Fruit fly (Drosophila melanogaster) whole organism, embryonic: ENCODE results near the gene ImpE1.

Experiments used
- Abd-B ChIP-seq: fragments of 200-800 bp; sonication (Bioruptor generic); optimal IDR thresholded peaks from 2 replicates; lab custom pipeline; 2018; ENCODE audit warnings: missing biosample characterization, mild to moderate bottlenecking, missing genetic modification characterization, moderate library complexity
- Adf1 ChIP-seq: fragments of 200-800 bp; sonication (Bioruptor generic); IDR thresholded peaks from 2 replicates; pipeline ENCODE4 v1.3.6; 2022; ENCODE audit warnings: missing biosample characterization, missing genetic modification characterization
- Asciz ChIP-seq: fragments of 200-800 bp; sonication (Bioruptor generic); optimal IDR thresholded peaks from 2 replicates; lab custom pipeline; 2017; ENCODE audit warnings: missing biosample characterization, mild to moderate bottlenecking, missing genetic modification characterization, missing genetic modification reagents
- B-H2 ChIP-seq: fragments of 200-800 bp; sonication (Bioruptor generic); optimal IDR thresholded peaks from 2 replicates; lab custom pipeline; 2018; ENCODE audit warnings: missing biosample characterization, mild to moderate bottlenecking, missing genetic modification characterization
- CG11456 ChIP-seq: fragments of 200-800 bp; sonication (Bioruptor generic); IDR thresholded peaks from 3 replicates; pipeline ENCODE4 v1.3.6; 2022; ENCODE audit warnings: missing biosample characterization, missing genetic modification characterization
- CG12942 ChIP-seq: fragments of 200-800 bp; sonication (Bioruptor generic); optimal IDR thresholded peaks from 3 replicates; lab custom pipeline; 2016; ENCODE audit warnings: missing biosample characterization, missing genetic modification characterization
- CG13775 ChIP-seq: fragments of 200-800 bp; sonication (Bioruptor generic); optimal IDR thresholded peaks from 3 replicates; lab custom pipeline; 2017; ENCODE audit warnings: missing biosample characterization, mild to moderate bottlenecking, missing genetic modification characterization
- CG16779 ChIP-seq: fragments of 200-800 bp; sonication (Bioruptor generic); IDR thresholded peaks from 2 replicates; pipeline ENCODE4 v1.3.6; 2022; ENCODE audit warnings: missing biosample characterization, missing genetic modification characterization
- CG17359 ChIP-seq: fragments of 200-800 bp; sonication (Bioruptor generic); optimal IDR thresholded peaks from 3 replicates; lab custom pipeline; 2018; ENCODE audit warnings: missing biosample characterization, mild to moderate bottlenecking, missing genetic modification characterization, moderate library complexity
- CG2712 ChIP-seq: fragments of 200-800 bp; optimal IDR thresholded peaks from 3 replicates; lab custom pipeline; 2019; ENCODE audit warnings: missing biosample characterization, mild to moderate bottlenecking, missing genetic modification characterization, moderate library complexity
- CG2875 ChIP-seq: fragments of 200-800 bp; sonication (Bioruptor generic); optimal IDR thresholded peaks from 2 replicates; lab custom pipeline; 2017; ENCODE audit warnings: missing biosample characterization, mild to moderate bottlenecking, missing genetic modification characterization, missing genetic modification reagents
- CG34422 ChIP-seq: fragments of 200-800 bp; sonication (Bioruptor generic); IDR thresholded peaks from 3 replicates; pipeline ENCODE4 v1.3.6; 2022; ENCODE audit warnings: missing biosample characterization, missing genetic modification characterization
- CG4282 ChIP-seq: fragments of 200-800 bp; sonication (Bioruptor generic); optimal IDR thresholded peaks from 2 replicates; lab custom pipeline; 2016; ENCODE audit warnings: missing biosample characterization, missing genetic modification characterization
- CG4360 ChIP-seq: fragments of 200-800 bp; sonication (Bioruptor generic); IDR thresholded peaks from 2 replicates; pipeline ENCODE4 v1.3.6; 2022; ENCODE audit warnings: missing biosample characterization, missing genetic modification characterization
- CG4617 ChIP-seq: fragments of 200-800 bp; sonication (Bioruptor generic); optimal IDR thresholded peaks from 3 replicates; lab custom pipeline; 2016; ENCODE audit warnings: missing biosample characterization, missing genetic modification characterization, borderline replicate concordance
- CG4707 ChIP-seq: fragments of 200-800 bp; sonication (Bioruptor generic); optimal IDR thresholded peaks from 2 replicates; lab custom pipeline; 2018; ENCODE audit warnings: missing biosample characterization, mild to moderate bottlenecking, missing genetic modification characterization, moderate library complexity
- CG5180 ChIP-seq: fragments of 200-800 bp; sonication (Bioruptor generic); optimal IDR thresholded peaks from 3 replicates; lab custom pipeline; 2017; ENCODE audit warnings: missing biosample characterization, missing genetic modification characterization, mild to moderate bottlenecking, moderate library complexity, missing genetic modification reagents
- CG6272 ChIP-seq: fragments of 200-800 bp; sonication (Bioruptor generic); IDR thresholded peaks from 2 replicates; pipeline ENCODE4 v1.3.6; 2022; ENCODE audit warnings: missing biosample characterization, missing genetic modification characterization
- D ChIP-seq, 2 experiments: fragments of 200-800 bp in 1 of 2; fragments of >200 bp in 1 of 2; sonication (Bioruptor generic) in 1 of 2; optimal IDR thresholded peaks; 2 replicates in 1 of 2; 3 replicates in 1 of 2; lab custom pipeline; 2017; ENCODE audit warnings: mild to moderate bottlenecking in 1 of 2, missing biosample characterization in 1 of 2, missing genetic modification characterization in 1 of 2, missing genetic modification reagents in 1 of 2
- Dad ChIP-seq: fragments of 200-800 bp; sonication (Bioruptor generic); optimal IDR thresholded peaks from 3 replicates; lab custom pipeline; 2016; ENCODE audit warnings: missing biosample characterization, missing genetic modification characterization
- Dek ChIP-seq: fragments of 200-800 bp; sonication (Bioruptor generic); optimal IDR thresholded peaks from 3 replicates; lab custom pipeline; 2019; ENCODE audit warnings: missing biosample characterization, mild to moderate bottlenecking, missing genetic modification characterization, moderate library complexity
- Dp ChIP-seq: fragments of 200-800 bp; sonication (Bioruptor generic); optimal IDR thresholded peaks from 2 replicates; lab custom pipeline; 2018; ENCODE audit warnings: missing biosample characterization, mild to moderate bottlenecking, missing genetic modification characterization, moderate library complexity
- Ets97D ChIP-seq: fragments of 200-800 bp; sonication (Bioruptor generic); optimal IDR thresholded peaks from 3 replicates; lab custom pipeline; 2016; ENCODE audit warnings: missing biosample characterization, missing genetic modification characterization
- H15 ChIP-seq: fragments of 200-800 bp; sonication (Bioruptor generic); IDR thresholded peaks from 3 replicates; pipeline ENCODE4 v1.3.6; 2022; ENCODE audit warnings: missing biosample characterization, missing genetic modification characterization
- Hr51 ChIP-seq, 2 experiments: fragments of 200-800 bp; sonication (Bioruptor generic); optimal IDR thresholded peaks; 2 replicates in 1 of 2; 3 replicates in 1 of 2; lab custom pipeline; 2016 to 2018; ENCODE audit warnings: missing biosample characterization in 2 of 2, missing genetic modification characterization in 2 of 2, mild to moderate bottlenecking in 1 of 2, moderate library complexity in 1 of 2
- Hr78 ChIP-seq, 2 experiments: fragments of 200-800 bp in 1 of 2; fragments of >200 bp in 1 of 2; sonication (Bioruptor generic) in 1 of 2; optimal IDR thresholded peaks; 2 replicates each; lab custom pipeline; 2017 to 2019; ENCODE audit warnings: missing biosample characterization in 2 of 2, missing genetic modification characterization in 2 of 2, mild to moderate bottlenecking in 1 of 2, moderate library complexity in 1 of 2
- Mrtf ChIP-seq: fragments of 200-800 bp; sonication (Bioruptor generic); IDR thresholded peaks from 3 replicates; pipeline ENCODE4 v1.3.6; 2022; ENCODE audit warnings: missing biosample characterization, missing genetic modification characterization
- Neu2 ChIP-seq: fragments of 200-800 bp; sonication (Bioruptor generic); optimal IDR thresholded peaks from 3 replicates; lab custom pipeline; 2016; ENCODE audit warnings: missing biosample characterization, missing genetic modification characterization, borderline replicate concordance
- Nf-YC ChIP-seq: fragments of 200-800 bp; optimal IDR thresholded peaks from 3 replicates; lab custom pipeline; 2019; ENCODE audit warnings: missing biosample characterization, mild to moderate bottlenecking, missing genetic modification characterization, moderate library complexity
- Tbp ChIP-seq: fragments of >200 bp; optimal IDR thresholded peaks from 2 replicates; lab custom pipeline; 2018; ENCODE audit warnings: missing biosample characterization, missing genetic modification characterization
- Xbp1 ChIP-seq: fragments of 200-800 bp; sonication (Bioruptor generic); optimal IDR thresholded peaks from 3 replicates; lab custom pipeline; 2016; ENCODE audit warnings: missing biosample characterization, mild to moderate bottlenecking, missing genetic modification characterization
- amos ChIP-seq: fragments of 200-800 bp; sonication (Bioruptor generic); IDR thresholded peaks from 2 replicates; pipeline ENCODE4 v1.3.6; 2022; ENCODE audit warnings: missing biosample characterization, missing genetic modification characterization; ENCODE audit not compliant: partially characterized antibody
- bowl ChIP-seq: fragments of 200-800 bp; sonication (Bioruptor generic); IDR thresholded peaks from 2 replicates; pipeline ENCODE4 v1.3.6; 2022; ENCODE audit warnings: missing biosample characterization, missing genetic modification characterization
- br ChIP-seq: fragments of >200 bp; optimal IDR thresholded peaks from 2 replicates; lab custom pipeline; 2017
- cato ChIP-seq: fragments of 200-800 bp; sonication (Bioruptor generic); optimal IDR thresholded peaks from 2 replicates; lab custom pipeline; 2016; ENCODE audit warnings: missing biosample characterization, missing genetic modification characterization, borderline replicate concordance
- caup ChIP-seq: fragments of 200-800 bp; sonication (Bioruptor generic); optimal IDR thresholded peaks from 3 replicates; lab custom pipeline; 2017; ENCODE audit warnings: missing biosample characterization, mild to moderate bottlenecking, missing genetic modification characterization, moderate library complexity; ENCODE audit not compliant: severe bottlenecking
- danr ChIP-seq: fragments of 200-800 bp; sonication (Bioruptor generic); IDR thresholded peaks from 2 replicates; pipeline ENCODE4 v1.3.6; 2022; ENCODE audit warnings: missing biosample characterization, missing genetic modification characterization
- dpn ChIP-seq, 2 experiments: fragments of 200-800 bp; sonication (Bioruptor generic); optimal IDR thresholded peaks; 3 replicates each; lab custom pipeline; 2016; ENCODE audit warnings: missing biosample characterization in 2 of 2, missing genetic modification characterization in 2 of 2
- eyg ChIP-seq: fragments of 200-800 bp; sonication (Bioruptor generic); optimal IDR thresholded peaks from 3 replicates; lab custom pipeline; 2016; ENCODE audit warnings: missing biosample characterization, missing genetic modification characterization
- fd102C ChIP-seq: fragments of 200-800 bp; sonication (Bioruptor generic); optimal IDR thresholded peaks from 2 replicates; lab custom pipeline; 2018; ENCODE audit warnings: missing biosample characterization, mild to moderate bottlenecking, missing genetic modification characterization, moderate library complexity
- h ChIP-seq: fragments of >200 bp; optimal IDR thresholded peaks from 2 replicates; lab custom pipeline; 2017
- hth ChIP-seq: fragments of >200 bp; optimal IDR thresholded peaks from 2 replicates; lab custom pipeline; 2017; ENCODE audit warnings: inconsistent platforms
- lmd ChIP-seq: fragments of 200-800 bp; sonication (Bioruptor generic); IDR thresholded peaks from 2 replicates; pipeline ENCODE4 v1.3.6; 2022; ENCODE audit warnings: missing biosample characterization, missing genetic modification characterization
- otp ChIP-seq: fragments of 200-800 bp; sonication (Bioruptor generic); IDR thresholded peaks from 3 replicates; pipeline ENCODE4, ENCODE4 v1.3.6; 2022; ENCODE audit warnings: missing biosample characterization, missing genetic modification characterization
- pho ChIP-seq: fragments of 200-800 bp; sonication (Bioruptor generic); optimal IDR thresholded peaks from 2 replicates; lab custom pipeline; 2016; ENCODE audit warnings: missing biosample characterization, missing genetic modification characterization
- sqz ChIP-seq: fragments of 200-800 bp; sonication (Bioruptor generic); optimal IDR thresholded peaks from 3 replicates; lab custom pipeline; 2018; ENCODE audit warnings: missing biosample characterization, mild to moderate bottlenecking, missing genetic modification characterization
- tap ChIP-seq: fragments of 200-800 bp; optimal IDR thresholded peaks from 3 replicates; lab custom pipeline; 2019; ENCODE audit warnings: missing biosample characterization, mild to moderate bottlenecking, missing genetic modification characterization, moderate library complexity
- twi ChIP-seq: fragments of 200-800 bp; optimal IDR thresholded peaks from 2 replicates; lab custom pipeline; 2019; ENCODE audit warnings: missing biosample characterization, mild to moderate bottlenecking, missing genetic modification characterization, moderate library complexity
- unc-4 ChIP-seq: fragments of 200-800 bp; sonication (Bioruptor generic); IDR thresholded peaks from 2 replicates; pipeline ENCODE4 v1.3.6; 2022; ENCODE audit warnings: missing biosample characterization, missing genetic modification characterization; ENCODE audit not compliant: partially characterized antibody
- unpg ChIP-seq: fragments of 200-800 bp; sonication (Bioruptor generic); optimal IDR thresholded peaks from 3 replicates; lab custom pipeline; 2018; ENCODE audit warnings: missing biosample characterization, mild to moderate bottlenecking, missing genetic modification characterization, moderate library complexity
- zfh2 ChIP-seq: fragments of 200-800 bp; sonication (Bioruptor generic); optimal IDR thresholded peaks from 2 replicates; lab custom pipeline; 2016; ENCODE audit warnings: missing biosample characterization, missing genetic modification characterization

Gene ImpE1

dm6 chr3L:8411439-8411897 is 39.3 kb downstream of the ImpE1 start, which contains the start of gene Exo70 (continued):
- TF ChIP-seq Ets97D (GFP tag; lab: Kevin White, UChicago): peak; percentile 51
- no peak for TF ChIP-seq Hr51 (GFP tag; optimal IDR thresholded peaks at IDR 0.05; lab: Kevin White, UChicago)
- no peak for TF ChIP-seq CG4360 (GFP tag; lab: Robert Waterston, UW)
- peak in 1 of 2 experiments; percentile 9 for TF ChIP-seq dpn (GFP tag; optimal IDR thresholded peaks at IDR 0.05; lab: Kevin White, UChicago)
- no peak for TF ChIP-seq CG34422 (GFP tag; lab: Robert Waterston, UW)
- no peak for TF ChIP-seq cato (GFP tag; lab: Kevin White, UChicago)
- no peak for TF ChIP-seq unpg
- TF ChIP-seq D (optimal IDR thresholded peaks at IDR 0.05; lab: Kevin White, UChicago): no peak
- TF ChIP-seq D (GFP tag; optimal IDR thresholded peaks at IDR 0.05; lab: Kevin White, UChicago): no peak
- TF ChIP-seq CG2875: no peak
- no peak for TF ChIP-seq otp (GFP tag; lab: Robert Waterston, UW)
- no peak for TF ChIP-seq CG4707 (GFP tag; lab: Kevin White, UChicago)
- TF ChIP-seq CG13775 (GFP tag; lab: Kevin White, UChicago): peak; percentile 10
- no peak for TF ChIP-seq eyg (GFP tag; lab: Kevin White, UChicago)
- no peak for TF ChIP-seq Hr78 (GFP tag; optimal IDR thresholded peaks at IDR 0.05; lab: Kevin White, UChicago)
- peak; percentile 13 for TF ChIP-seq CG2712 (tag; lab: Kevin White, UChicago)
- TF ChIP-seq bowl: no peak
- TF ChIP-seq B-H2 (GFP tag; lab: Kevin White, UChicago): no peak
- TF ChIP-seq CG17359 (tag; lab: Kevin White, UChicago): peak; percentile 63
- TF ChIP-seq CG12942 (GFP tag; lab: Kevin White, UChicago): no peak
- no peak for TF ChIP-seq lmd
- peak; percentile 48 for TF ChIP-seq CG4617 (GFP tag; lab: Kevin White, UChicago)
- no peak for TF ChIP-seq Dek (tag; lab: Kevin White, UChicago)
- TF ChIP-seq Xbp1 (GFP tag; lab: Kevin White, UChicago): peak; percentile 36
- no peak for TF ChIP-seq Tbp (GFP tag; lab: Kevin White, UChicago)
- TF ChIP-seq Neu2 (GFP tag; lab: Kevin White, UChicago): no peak
- no peak for TF ChIP-seq caup (GFP tag; lab: Kevin White, UChicago)
- TF ChIP-seq Asciz: no peak
- TF ChIP-seq CG11456 (GFP tag; lab: Robert Waterston, UW): no peak
- no peak for TF ChIP-seq unc-4
- TF ChIP-seq tap (tag; lab: Kevin White, UChicago): no peak
- TF ChIP-seq CG6272 (GFP tag; lab: Robert Waterston, UW): no peak
- TF ChIP-seq pho (GFP tag; lab: Kevin White, UChicago): no peak
- TF ChIP-seq h (lab: Kevin White, UChicago): no peak
- TF ChIP-seq zfh2 (GFP tag; lab: Kevin White, UChicago): no peak
- TF ChIP-seq br (lab: Kevin White, UChicago): no peak
- TF ChIP-seq CG5180 (GFP tag; lab: Kevin White, UChicago): no peak
- TF ChIP-seq amos (GFP tag; lab: Robert Waterston, UW): no peak
- TF ChIP-seq Dp (GFP tag; lab: Kevin White, UChicago): peak; percentile 2
- no peak for TF ChIP-seq H15 (GFP tag; lab: Robert Waterston, UW)
- no peak for TF ChIP-seq twi (tag; lab: Kevin White, UChicago)
- TF ChIP-seq CG4282 (GFP tag; lab: Kevin White, UChicago): no peak
- peak; percentile 17 for TF ChIP-seq Abd-B (GFP tag; lab: Kevin White, UChicago)
- TF ChIP-seq fd102C (GFP tag; lab: Kevin White, UChicago): no peak
- no peak for TF ChIP-seq Mrtf
- TF ChIP-seq hth (lab: Kevin White, UChicago): no peak
- no peak for TF ChIP-seq sqz (GFP tag; lab: Kevin White, UChicago)
- TF ChIP-seq Adf1: no peak
- TF ChIP-seq danr: no peak
- TF ChIP-seq CG16779 (GFP tag; lab: Robert Waterston, UW): no peak
- no peak for TF ChIP-seq Dad (GFP tag; lab: Kevin White, UChicago)
- no peak for TF ChIP-seq Nf-YC (tag; lab: Kevin White, UChicago)
